Worm (Caenorhabditis elegans): ENCODE data around the gene zen-4.

DNA sequence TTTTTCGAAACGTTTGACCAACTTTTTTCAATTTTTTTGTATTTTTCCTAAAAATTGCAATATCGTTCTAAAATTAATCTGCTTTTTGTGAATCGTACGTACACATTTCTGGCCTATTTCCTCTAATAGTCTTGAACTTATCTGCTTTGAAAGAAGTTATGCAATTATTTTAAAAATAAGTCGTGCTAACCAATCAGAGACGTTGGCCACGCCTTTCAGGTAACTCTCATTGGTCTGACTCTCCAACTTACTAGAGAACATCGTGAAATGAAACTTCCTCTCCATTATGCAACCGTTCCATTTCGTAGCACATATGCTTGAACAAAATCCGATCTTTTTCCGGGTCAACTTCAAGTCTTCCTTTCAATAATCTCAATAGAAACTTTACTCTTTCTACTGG, 41.6 kb downstream of the zen-4 start:
- no peak for TF ChIP-seq him-1 (tag; optimal IDR thresholded peaks at IDR 0.05)
- no peak for TF ChIP-seq W03F9.2 (tag; optimal IDR thresholded peaks at IDR 0.05)

Data from whole organism, L4/young adult.